Fruit fly (Drosophila melanogaster): ENCODE measurements around the gene CG33764.

CG33764 gene

dm6 chr3L:4239442-4240322 lies 27.6 kb downstream of the CG33764 start, which contains the start of gene Sqor (continued):
- TF ChIP-seq Stat92E (GFP tag; optimal IDR thresholded peaks at IDR 0.05) (peak in 1 of 3 experiments; percentile 75), Eip74EF (GFP tag; optimal IDR thresholded peaks at IDR 0.05) (peak in 1 of 2 experiments; percentile 70), ems (GFP tag; optimal IDR thresholded peaks at IDR 0.05) (peak; percentile 91), hbn (GFP tag; IDR thresholded peaks at IDR 0.05; ENCODE audit: partially characterized antibody) (no peak), Rx (GFP tag; IDR thresholded peaks at IDR 0.05) (peak; percentile 68), CG13123 (GFP tag; optimal IDR thresholded peaks at IDR 0.05) (peak; percentile 29), ci (GFP tag; IDR thresholded peaks at IDR 0.05) (peak; percentile 80), D19A (tag; optimal IDR thresholded peaks at IDR 0.05) (peak; percentile 64), chinmo (GFP tag; IDR thresholded peaks at IDR 0.05; ENCODE audit: partially characterized antibody) (peak; percentile 61; the same call in 2 of the 4 replicates), CG6813 (GFP tag; optimal IDR thresholded peaks at IDR 0.05) (peak; percentile 74), CG30403 (GFP tag; optimal IDR thresholded peaks at IDR 0.05) (peak; percentile 91), CG43689 (GFP tag; IDR thresholded peaks at IDR 0.05) (no peak; the same call in 1 of the 2 replicates), Bdp1 (GFP tag; optimal IDR thresholded peaks at IDR 0.05) (peak; percentile 82), wdn (GFP tag; IDR thresholded peaks at IDR 0.05) (peak; percentile 70), CG10543 (GFP tag; optimal IDR thresholded peaks at IDR 0.05) (peak; percentile 92), CG30020 (tag; optimal IDR thresholded peaks at IDR 0.05) (peak; percentile 49), p53 (GFP tag; optimal IDR thresholded peaks at IDR 0.05) (peak; percentile 79), NFAT (GFP tag; IDR thresholded peaks at IDR 0.05) (peak; percentile 76), sqz (GFP tag; optimal IDR thresholded peaks at IDR 0.05) (peak; percentile 74), fu2 (GFP tag; optimal IDR thresholded peaks at IDR 0.05) (peak; percentile 90), CG13287 (GFP tag; IDR thresholded peaks at IDR 0.05; ENCODE audit: partially characterized antibody) (no peak), CG18262 (tag; optimal IDR thresholded peaks at IDR 0.05) (peak; percentile 80), fd102C (GFP tag; optimal IDR thresholded peaks at IDR 0.05) (no peak), CG4730 (GFP tag; IDR thresholded peaks at IDR 0.05) (peak; percentile 76), Trl (optimal IDR thresholded peaks at IDR 0.05) (no peak), Trl (GFP tag; optimal IDR thresholded peaks at IDR 0.05) (peak; percentile 92), pita (GFP tag; optimal IDR thresholded peaks at IDR 0.05) (no peak), CG7928 (GFP tag; optimal IDR thresholded peaks at IDR 0.05) (peak; percentile 71), CG17912 (GFP tag; optimal IDR thresholded peaks at IDR 0.05) (peak; percentile 66), tx (GFP tag; optimal IDR thresholded peaks at IDR 0.05) (peak; percentile 67), CG9817 (tag; optimal IDR thresholded peaks at IDR 0.05) (peak; percentile 81), Ets65A (GFP tag) (peak; percentile 95), E2f1 (GFP tag; IDR thresholded peaks at IDR 0.05) (peak; percentile 76), Blimp-1 (GFP tag; optimal IDR thresholded peaks at IDR 0.05) (peak; percentile 62), cas (GFP tag; IDR thresholded peaks at IDR 0.05) (peak; percentile 74), CG34376 (GFP tag; optimal IDR thresholded peaks at IDR 0.05) (peak; percentile 89), nom (GFP tag; optimal IDR thresholded peaks at IDR 0.05) (peak; percentile 91), Spps (tag; optimal IDR thresholded peaks at IDR 0.05) (no peak), vnd (GFP tag; IDR thresholded peaks at IDR 0.05; ENCODE audit: partially characterized antibody) (no peak), CG12219 (GFP tag; optimal IDR thresholded peaks at IDR 0.05) (peak; percentile 81), CG1602 (GFP tag; optimal IDR thresholded peaks at IDR 0.05) (peak; percentile 66), CG7987 (GFP tag; optimal IDR thresholded peaks at IDR 0.05) (peak; percentile 76), CG3065 (GFP tag; optimal IDR thresholded peaks at IDR 0.05) (peak; percentile 31), HmgZ (tag; optimal IDR thresholded peaks at IDR 0.05) (peak; percentile 87), salm (tag; optimal IDR thresholded peaks at IDR 0.05) (peak; percentile 77), CG15011 (GFP tag; optimal IDR thresholded peaks at IDR 0.05) (peak; percentile 85), BtbVII (GFP tag; optimal IDR thresholded peaks at IDR 0.05) (peak; percentile 90), CG15696 (tag; optimal IDR thresholded peaks at IDR 0.05) (peak; percentile 31)
